Fruit fly (Drosophila melanogaster) whole organism, pupa: ENCODE data around the gene SPR.

Source experiments
- CG14655 ChIP-seq: fragments of 200-800 bp; sonication (Bioruptor generic); optimal IDR thresholded peaks from 3 replicates; lab custom pipeline; 2017; ENCODE audit warnings: mild to moderate bottlenecking, missing biosample characterization, missing genetic modification reagents, missing genetic modification characterization
- CG17806 ChIP-seq: fragments of 200-800 bp; sonication (Bioruptor generic); optimal IDR thresholded peaks from 2 replicates; lab custom pipeline; 2018; ENCODE audit warnings: missing biosample characterization, mild to moderate bottlenecking, missing genetic modification characterization, moderate library complexity
- CG8301 ChIP-seq: fragments of 200-800 bp; sonication (Bioruptor generic); optimal IDR thresholded peaks from 2 replicates; lab custom pipeline; 2018; ENCODE audit warnings: missing biosample characterization, mild to moderate bottlenecking, missing genetic modification characterization
- Snoo ChIP-seq: fragments of 200-800 bp; sonication (Bioruptor generic); optimal IDR thresholded peaks from 3 replicates; lab custom pipeline; 2017; ENCODE audit warnings: missing biosample characterization, mild to moderate bottlenecking, missing genetic modification characterization, inconsistent platforms
- rn ChIP-seq: fragments of 200-800 bp; sonication (Bioruptor generic); IDR thresholded peaks from 2 replicates; pipeline ENCODE4 v1.3.6; 2022; ENCODE audit warnings: missing biosample characterization, missing genetic modification characterization

DNA sequence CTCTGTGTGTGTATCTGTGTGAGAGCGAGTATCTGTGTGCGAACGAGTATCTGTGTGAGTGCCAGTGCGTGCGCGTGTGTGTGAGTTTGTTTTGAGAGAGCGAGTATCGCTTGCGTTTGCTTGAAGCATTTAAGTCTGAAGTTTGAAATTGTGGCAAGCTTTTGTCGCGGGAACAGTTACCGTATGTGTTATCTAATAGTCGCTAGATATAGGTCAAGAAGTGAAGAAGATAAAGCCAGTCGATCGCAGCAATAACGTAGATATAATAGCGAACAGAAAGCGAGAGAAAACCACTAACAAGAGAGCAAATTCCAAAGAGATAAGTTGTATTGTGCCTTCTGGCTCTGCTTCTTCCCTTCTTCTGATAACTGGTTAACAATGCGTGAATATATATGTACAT, 71.7 kb downstream of the SPR start:
- TF ChIP-seq CG14655 (no peak), CG8301 (tag; lab: Kevin White, UChicago) (no peak), CG17806 (no peak), rn (GFP tag; lab: Robert Waterston, UW) (no peak), Snoo (tag; lab: Kevin White, UChicago) (no peak)
